Worm (Caenorhabditis elegans): ENCODE results near the gene cogc-6.

- TF ChIP-seq elt-3 (tag; optimal IDR thresholded peaks at IDR 0.05) (no peak), nhr-11 (tag; optimal IDR thresholded peaks at IDR 0.05) (no peak), nhr-237 (tag; optimal IDR thresholded peaks at IDR 0.05) (no peak), mdl-1 (tag; optimal IDR thresholded peaks at IDR 0.05) (no peak), lsy-2 (tag; optimal IDR thresholded peaks at IDR 0.05) (peak in 1 of 2 experiments; percentile 44), nhr-12 (tag; optimal IDR thresholded peaks at IDR 0.05) (no peak), ceh-16 (tag; optimal IDR thresholded peaks at IDR 0.05) (no peak), unc-39 (tag; optimal IDR thresholded peaks at IDR 0.05) (no peak), nhr-10 (tag; optimal IDR thresholded peaks at IDR 0.05) (no peak), R02D3.7 (tag; optimal IDR thresholded peaks at IDR 0.05) (no peak)
Observed at ce11 chrV:8238290-8238689, 17.2 kb upstream of the cogc-6 start, which contains the start of gene rol-3.
